Fruit fly (Drosophila melanogaster): ENCODE measurements around the gene emb.

Gene emb

DNA sequence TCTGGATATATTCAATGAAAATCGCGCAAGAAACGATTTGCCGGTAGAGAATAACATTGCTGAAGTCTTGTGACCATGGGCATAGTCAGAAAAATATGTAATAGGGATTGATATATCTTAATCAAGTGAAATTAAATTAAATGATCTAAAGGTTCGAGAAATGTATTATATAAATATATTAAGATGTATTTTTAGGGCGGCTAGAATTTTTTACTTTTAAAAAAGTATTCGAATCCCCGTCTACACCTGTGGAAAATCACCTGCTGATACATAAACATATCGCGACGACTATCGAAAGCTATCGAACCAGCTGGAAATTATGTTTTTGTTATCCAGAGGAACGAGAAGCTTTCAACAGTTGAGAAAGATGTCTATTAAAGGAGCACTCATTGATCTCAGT lies 26.7 kb upstream of the emb start, which contains the start of the genes CG13390 and CG17294 (continued):
- TF ChIP-seq Abd-B (GFP tag; optimal IDR thresholded peaks at IDR 0.05): peak; percentile 100
- TF ChIP-seq scrt (GFP tag; optimal IDR thresholded peaks at IDR 0.05): peak; percentile 98
- peak; percentile 99 for TF ChIP-seq odd (GFP tag; optimal IDR thresholded peaks at IDR 0.05)
- TF ChIP-seq onecut (GFP tag; IDR thresholded peaks at IDR 0.05): peak; percentile 99
- TF ChIP-seq CG12744 (GFP tag; optimal IDR thresholded peaks at IDR 0.05): peak; percentile 96
- TF ChIP-seq ems (GFP tag; optimal IDR thresholded peaks at IDR 0.05): peak; percentile 97
- peak; percentile 99 for TF ChIP-seq Mrtf (GFP tag; IDR thresholded peaks at IDR 0.05)
- peak; percentile 99 for TF ChIP-seq cas (GFP tag; IDR thresholded peaks at IDR 0.05)
- peak; percentile 99 for TF ChIP-seq jigr1 (GFP tag; IDR thresholded peaks at IDR 0.05)
- peak; percentile 98 for TF ChIP-seq Bteb2 (GFP tag; optimal IDR thresholded peaks at IDR 0.05)
- TF ChIP-seq Hand (GFP tag; optimal IDR thresholded peaks at IDR 0.05): peak; percentile 99
- peak; percentile 99 for TF ChIP-seq toy (GFP tag; IDR thresholded peaks at IDR 0.05)
- TF ChIP-seq CG6654 (GFP tag; optimal IDR thresholded peaks at IDR 0.05): peak; percentile 93
- TF ChIP-seq CG8765 (GFP tag; IDR thresholded peaks at IDR 0.05): peak; percentile 99
- peak; percentile 100 for TF ChIP-seq Dbx (GFP tag; IDR thresholded peaks at IDR 0.05)
- peak; percentile 98 for TF ChIP-seq CG10267 (tag; optimal IDR thresholded peaks at IDR 0.05)
- TF ChIP-seq gem (tag; optimal IDR thresholded peaks at IDR 0.05): peak; percentile 100
- TF ChIP-seq CG15479 (GFP tag; optimal IDR thresholded peaks at IDR 0.05): peak; percentile 84
- TF ChIP-seq CG3847 (GFP tag; IDR thresholded peaks at IDR 0.05): peak; percentile 100
- peak; percentile 92 for TF ChIP-seq grn (GFP tag; optimal IDR thresholded peaks at IDR 0.05)
- peak; percentile 82 for TF ChIP-seq Elba2 (GFP tag; optimal IDR thresholded peaks at IDR 0.05)
- TF ChIP-seq CG10565 (GFP tag; optimal IDR thresholded peaks at IDR 0.05): peak; percentile 93
- TF ChIP-seq CG14860 (GFP tag; IDR thresholded peaks at IDR 0.05; ENCODE audit: partially characterized antibody): 0 out of 3 replicates have a peak, but pooled peaks have one; percentile 44
- peak; percentile 100 for TF ChIP-seq CG7372 (GFP tag; IDR thresholded peaks at IDR 0.05)
- peak; percentile 100 for TF ChIP-seq CG9817 (tag; optimal IDR thresholded peaks at IDR 0.05)
- TF ChIP-seq Poxn (GFP tag; IDR thresholded peaks at IDR 0.05): peak; percentile 99
- peak; percentile 54 for TF ChIP-seq zf30C (GFP tag; optimal IDR thresholded peaks at IDR 0.05)
- peak; percentile 84 for TF ChIP-seq ERR (GFP tag; optimal IDR thresholded peaks at IDR 0.05)
- TF ChIP-seq CG8089 (GFP tag; optimal IDR thresholded peaks at IDR 0.05): peak; percentile 81
- peak; percentile 87 for TF ChIP-seq CG7928 (GFP tag; optimal IDR thresholded peaks at IDR 0.05)
- peak; percentile 95 for TF ChIP-seq Jarid2 (GFP tag; optimal IDR thresholded peaks at IDR 0.05)
- TF ChIP-seq dati (GFP tag; IDR thresholded peaks at IDR 0.05): peak; percentile 98
- peak; percentile 99 for TF ChIP-seq CG12071 (GFP tag; optimal IDR thresholded peaks at IDR 0.05)
- TF ChIP-seq Chrac-16 (GFP tag; optimal IDR thresholded peaks at IDR 0.05): peak; percentile 99
- TF ChIP-seq Nf-YC (tag; optimal IDR thresholded peaks at IDR 0.05): peak; percentile 95
- TF ChIP-seq CG11504 (tag; optimal IDR thresholded peaks at IDR 0.05): peak; percentile 98
- peak; percentile 98 for TF ChIP-seq trh (GFP tag; optimal IDR thresholded peaks at IDR 0.05)
- peak; percentile 100 for TF ChIP-seq CG14441 (GFP tag; IDR thresholded peaks at IDR 0.05)
- TF ChIP-seq Atf-2 (GFP tag; optimal IDR thresholded peaks at IDR 0.05): peak; percentile 91
- peak; percentile 99 for TF ChIP-seq CG13775 (GFP tag; optimal IDR thresholded peaks at IDR 0.05)
- TF ChIP-seq fu2 (GFP tag; optimal IDR thresholded peaks at IDR 0.05): peak; percentile 86
- no peak for TF ChIP-seq cad (GFP tag; optimal IDR thresholded peaks at IDR 0.05)
- peak; percentile 86 for TF ChIP-seq luna (GFP tag; optimal IDR thresholded peaks at IDR 0.05)
- TF ChIP-seq ind (GFP tag; optimal IDR thresholded peaks at IDR 0.05): peak; percentile 99
- no peak for TF ChIP-seq Tbp (GFP tag; optimal IDR thresholded peaks at IDR 0.05)
- TF ChIP-seq dimm (GFP tag; IDR thresholded peaks at IDR 0.05): peak; percentile 99
- TF ChIP-seq crp (GFP tag; optimal IDR thresholded peaks at IDR 0.05): peak; percentile 52 to 85
- TF ChIP-seq dm (GFP tag; optimal IDR thresholded peaks at IDR 0.05): peak; percentile 87
- peak; percentile 99 for TF ChIP-seq Asciz (GFP tag; optimal IDR thresholded peaks at IDR 0.05)
- peak; percentile 91 for TF ChIP-seq CG13287 (GFP tag; IDR thresholded peaks at IDR 0.05; ENCODE audit: partially characterized antibody)
- TF ChIP-seq CG7357 (GFP tag; IDR thresholded peaks at IDR 0.05): peak; percentile 98
